Fruit fly (Drosophila melanogaster): ENCODE measurements around the gene dy.
A peak's percentile ranks its signal among the peaks of the same experiment; 100 is the strongest.

dy gene

dm6 chrX:11792415-11793328, 14.1 kb upstream of the dy start, which contains the start of gene CkIIbeta (continued):
- TF ChIP-seq Pdp1 (GFP tag; optimal IDR thresholded peaks at IDR 0.05) = peak; percentile 49 to 54
- no peak; the same call in 1 of the 2 replicates for TF ChIP-seq slbo (GFP tag; IDR thresholded peaks at IDR 0.05)
- no peak for TF ChIP-seq Sry-β (GFP tag; optimal IDR thresholded peaks at IDR 0.05)
- no peak for TF ChIP-seq CG12219 (GFP tag; optimal IDR thresholded peaks at IDR 0.05)
- TF ChIP-seq disco-r (GFP tag; optimal IDR thresholded peaks at IDR 0.05) = peak; percentile 15
- peak; percentile 49 for TF ChIP-seq CG7786 (GFP tag; optimal IDR thresholded peaks at IDR 0.05)
- peak; percentile 76 for TF ChIP-seq Abd-B (GFP tag; optimal IDR thresholded peaks at IDR 0.05)
- TF ChIP-seq fd102C (GFP tag; optimal IDR thresholded peaks at IDR 0.05) = no peak
- peak; percentile 17 for TF ChIP-seq HmgZ (tag; optimal IDR thresholded peaks at IDR 0.05)
- TF ChIP-seq CG4404 (GFP tag; IDR thresholded peaks at IDR 0.05) = no peak
- TF ChIP-seq psq (GFP tag; optimal IDR thresholded peaks at IDR 0.05) = no peak
- no peak for TF ChIP-seq gcm (GFP tag; optimal IDR thresholded peaks at IDR 0.05)
- TF ChIP-seq CG2199 (GFP tag; IDR thresholded peaks at IDR 0.05) = no peak
- TF ChIP-seq otp (GFP tag; IDR thresholded peaks at IDR 0.05) = no peak
- peak; percentile 46 for TF ChIP-seq slou (GFP tag; optimal IDR thresholded peaks at IDR 0.05)
- TF ChIP-seq wor (GFP tag; IDR thresholded peaks at IDR 0.05) = no peak
- peak; percentile 68 for TF ChIP-seq Myb (GFP tag; optimal IDR thresholded peaks at IDR 0.05)
- TF ChIP-seq CG33213 (GFP tag; optimal IDR thresholded peaks at IDR 0.05) = peak; percentile 75
- TF ChIP-seq nmo (GFP tag; optimal IDR thresholded peaks at IDR 0.05) = peak; percentile 77
- no peak for TF ChIP-seq Sox102F (GFP tag; optimal IDR thresholded peaks at IDR 0.05)
- no peak for TF ChIP-seq CG6654 (GFP tag; optimal IDR thresholded peaks at IDR 0.05)
- no peak for TF ChIP-seq Usf (GFP tag; optimal IDR thresholded peaks at IDR 0.05)
- TF ChIP-seq al (GFP tag; IDR thresholded peaks at IDR 0.05) = peak; percentile 49; the same call in 1 of the 2 replicates
- TF ChIP-seq ERR (GFP tag; optimal IDR thresholded peaks at IDR 0.05) = peak; percentile 17
- no peak for TF ChIP-seq Hey (tag; optimal IDR thresholded peaks at IDR 0.05)
- TF ChIP-seq ato (GFP tag; IDR thresholded peaks at IDR 0.05; ENCODE audit: partially characterized antibody) = peak; percentile 89
- no peak for TF ChIP-seq CG5245 (GFP tag; optimal IDR thresholded peaks at IDR 0.05)
- no peak for TF ChIP-seq cwo (GFP tag; optimal IDR thresholded peaks at IDR 0.05)
- peak in 1 of 2 experiments; percentile 1 for TF ChIP-seq bsh (GFP tag; optimal IDR thresholded peaks at IDR 0.05)
- TF ChIP-seq dpn (GFP tag; optimal IDR thresholded peaks at IDR 0.05) = peak; percentile 49 to 67
- no peak for TF ChIP-seq CG16815 (GFP tag; optimal IDR thresholded peaks at IDR 0.05)
- TF ChIP-seq ftz-f1 (GFP tag; optimal IDR thresholded peaks at IDR 0.05) = no peak
- 0 out of 2 replicates have a peak, but pooled peaks have one; percentile 8 for TF ChIP-seq Atf6 (GFP tag; IDR thresholded peaks at IDR 0.05)
- 0 out of 2 replicates have a peak, but pooled peaks have one; percentile 18 for TF ChIP-seq Rx (GFP tag; IDR thresholded peaks at IDR 0.05)
- TF ChIP-seq CG17829 (tag; optimal IDR thresholded peaks at IDR 0.05) = peak; percentile 39
- no peak for TF ChIP-seq jigr1 (GFP tag; IDR thresholded peaks at IDR 0.05)
- TF ChIP-seq zen2 (GFP tag; IDR thresholded peaks at IDR 0.05; ENCODE audit: partially characterized antibody) = peak; percentile 90; the same call in 2 of the 3 replicates
- TF ChIP-seq CG30403 (GFP tag; optimal IDR thresholded peaks at IDR 0.05) = peak; percentile 54
- TF ChIP-seq CG3847 (GFP tag; IDR thresholded peaks at IDR 0.05) = peak; percentile 78
- TF ChIP-seq tup (GFP tag; optimal IDR thresholded peaks at IDR 0.05) = no peak
- no peak for TF ChIP-seq Dfd (GFP tag; optimal IDR thresholded peaks at IDR 0.05)
- no peak for TF ChIP-seq so (GFP tag; IDR thresholded peaks at IDR 0.05)
- TF ChIP-seq CG32532 (GFP tag; IDR thresholded peaks at IDR 0.05) = peak; percentile 36; the same call in 1 of the 2 replicates
- TF ChIP-seq wdn (GFP tag; IDR thresholded peaks at IDR 0.05) = no peak
- TF ChIP-seq tx (GFP tag; optimal IDR thresholded peaks at IDR 0.05) = peak; percentile 31
- no peak for TF ChIP-seq CG18619 (GFP tag; optimal IDR thresholded peaks at IDR 0.05)
- peak; percentile 28 for TF ChIP-seq CHES-1-like (GFP tag; optimal IDR thresholded peaks at IDR 0.05)
- peak; percentile 30; the same call in 1 of the 2 replicates for TF ChIP-seq crol (GFP tag; IDR thresholded peaks at IDR 0.05)
- TF ChIP-seq Fer3 (tag; optimal IDR thresholded peaks at IDR 0.05) = peak; percentile 7
